Worm (Caenorhabditis elegans): ENCODE measurements around the gene C45H4.14.

- TF ChIP-seq nfya-2 (GFP tag; IDR thresholded peaks at IDR 0.05) (no peak), ama-1 (optimal IDR thresholded peaks at IDR 0.05) (no peak), ama-1 (GFP tag; optimal IDR thresholded peaks at IDR 0.05) (no peak)
Measured at ce11 chrV:2138287-2138686, 20.9 kb downstream of the C45H4.14 start.
